Fruit fly (Drosophila melanogaster) whole organism, larva: ENCODE measurements around the gene CG32081.

Experiments used
- noc ChIP-seq: fragments of 200-800 bp; sonication (Bioruptor generic); optimal IDR thresholded peaks from 3 replicates; lab custom pipeline; 2019; ENCODE audit warnings: missing biosample characterization, mild to moderate bottlenecking, missing genetic modification characterization, moderate library complexity

The CG32081 gene

DNA sequence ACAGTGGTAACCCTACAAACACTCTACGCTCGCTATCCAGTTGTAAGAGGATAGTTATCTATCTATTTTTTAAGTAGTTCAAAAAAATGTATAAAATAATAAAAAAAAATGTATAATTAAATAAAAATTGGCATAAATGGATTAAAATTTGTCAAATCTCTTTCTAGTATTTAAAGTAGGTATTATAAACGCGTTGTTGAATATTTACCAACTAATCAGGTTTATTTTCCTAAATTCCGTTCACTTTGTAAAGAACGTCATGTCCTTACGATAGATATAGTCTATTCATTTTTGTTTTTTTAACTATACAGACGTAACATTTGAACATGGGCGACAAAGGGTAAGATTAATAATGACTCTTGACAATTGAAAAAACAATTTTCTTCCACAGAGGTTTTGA, at the start of gene CG32081:
Gene CG32081, plus strand, starts transcription at position 301 of the 400 bp plus-strand sequence.
- TF ChIP-seq noc (tag; lab: Kevin White, UChicago): no peak

DNA sequence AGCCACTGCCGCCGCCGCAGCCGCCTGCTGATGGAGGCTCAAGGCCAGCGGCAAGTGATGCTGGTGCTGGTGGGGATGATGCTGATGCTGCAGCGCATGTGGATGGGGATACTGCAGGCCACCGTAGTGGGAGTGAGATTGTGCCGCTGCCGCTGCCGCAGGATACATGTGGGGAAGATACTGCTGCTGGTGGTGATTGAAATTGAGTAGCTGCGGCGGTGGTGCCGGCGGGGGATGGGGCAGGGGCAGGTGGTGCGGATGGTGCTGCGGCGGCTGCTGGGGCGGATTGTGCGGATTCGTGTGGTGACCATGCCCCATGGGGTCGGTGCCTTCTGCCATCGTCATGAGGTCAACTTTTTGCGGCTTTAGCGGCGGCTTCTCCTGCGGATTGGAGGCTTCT, 42.8 kb upstream of the CG32081 start:
- TF ChIP-seq noc (tag; lab: Kevin White, UChicago): no peak

DNA sequence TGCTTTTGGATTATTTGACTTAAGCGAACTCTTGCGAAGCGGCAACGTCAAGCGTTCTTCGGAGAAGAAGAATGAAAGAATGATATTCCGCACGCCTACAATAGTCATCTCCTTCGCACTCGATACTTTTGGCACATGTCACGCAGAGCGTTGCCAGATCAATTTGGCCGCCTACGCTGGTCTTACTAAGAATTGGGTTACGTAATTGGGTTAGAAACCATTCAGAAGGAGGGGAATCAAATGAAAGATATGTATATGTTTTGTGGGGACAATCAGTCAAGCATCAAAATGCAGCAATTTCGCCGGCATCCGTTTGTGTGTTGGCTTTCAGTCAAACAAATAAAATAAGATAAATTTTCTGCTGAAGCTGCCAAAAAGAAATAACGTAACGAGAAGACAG, 41.8 kb upstream of the CG32081 start:
- no peak for TF ChIP-seq noc (tag; lab: Kevin White, UChicago)

DNA sequence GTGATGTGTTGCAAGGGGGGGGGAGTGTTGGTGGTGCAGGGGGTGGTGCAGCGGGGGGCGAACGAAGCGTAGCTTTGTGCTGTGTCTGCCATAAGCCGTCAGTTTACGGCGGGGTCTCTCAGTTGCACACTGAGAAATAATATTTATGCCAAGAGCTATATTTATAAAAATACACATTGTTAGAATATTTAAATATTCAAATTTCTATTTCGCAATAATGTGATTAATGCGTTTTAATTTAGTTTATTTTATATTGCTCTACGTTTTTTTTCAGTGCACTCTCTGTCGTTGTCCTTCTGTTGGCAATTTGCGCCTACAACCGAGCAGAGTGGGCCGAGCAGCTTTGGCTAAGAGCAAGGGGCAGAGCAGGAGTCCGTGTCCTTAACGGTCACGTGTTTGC, 40.8 kb upstream of the CG32081 start:
- TF ChIP-seq noc (tag; lab: Kevin White, UChicago): no peak

DNA sequence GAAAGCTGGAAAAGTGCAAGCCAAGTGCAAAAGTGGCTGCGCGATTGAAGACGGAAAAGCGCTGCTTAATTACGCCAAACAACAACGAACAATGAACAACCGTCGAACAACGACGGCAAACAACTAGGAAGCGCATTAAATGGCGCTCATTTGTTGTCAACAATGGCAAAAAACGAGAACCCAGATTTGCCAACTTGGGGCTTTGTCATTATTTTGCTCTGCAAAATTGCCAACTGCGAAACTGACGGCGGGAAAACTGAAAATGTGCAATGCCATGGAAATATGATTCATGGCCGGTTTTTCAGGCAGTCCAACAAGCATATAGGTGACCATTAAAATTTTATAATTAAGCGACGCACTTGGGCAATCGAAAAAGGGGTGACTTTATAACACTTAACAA, 38.8 kb upstream of the CG32081 start:
- TF ChIP-seq noc (tag; lab: Kevin White, UChicago): no peak

DNA sequence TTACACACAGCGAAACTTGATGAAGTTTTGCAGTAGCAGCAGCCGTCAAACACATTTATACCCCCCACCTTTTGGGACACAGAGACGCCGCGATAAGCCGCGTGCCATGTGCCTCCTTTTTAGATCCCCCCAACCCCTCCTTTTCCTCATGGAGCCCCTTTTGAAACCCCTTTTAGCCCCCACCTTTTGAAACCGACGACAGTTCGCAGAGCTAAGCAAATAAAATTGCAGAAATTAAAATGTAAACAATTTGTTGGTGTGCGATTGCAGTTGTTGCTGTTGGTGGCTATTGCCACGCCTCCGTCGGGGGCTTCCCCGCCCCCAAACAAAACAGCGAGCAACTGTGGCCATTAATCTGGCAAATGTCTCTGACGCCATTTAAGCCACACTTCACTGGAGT, 38.1 kb upstream of the CG32081 start:
- no peak for TF ChIP-seq noc (tag; lab: Kevin White, UChicago)

DNA sequence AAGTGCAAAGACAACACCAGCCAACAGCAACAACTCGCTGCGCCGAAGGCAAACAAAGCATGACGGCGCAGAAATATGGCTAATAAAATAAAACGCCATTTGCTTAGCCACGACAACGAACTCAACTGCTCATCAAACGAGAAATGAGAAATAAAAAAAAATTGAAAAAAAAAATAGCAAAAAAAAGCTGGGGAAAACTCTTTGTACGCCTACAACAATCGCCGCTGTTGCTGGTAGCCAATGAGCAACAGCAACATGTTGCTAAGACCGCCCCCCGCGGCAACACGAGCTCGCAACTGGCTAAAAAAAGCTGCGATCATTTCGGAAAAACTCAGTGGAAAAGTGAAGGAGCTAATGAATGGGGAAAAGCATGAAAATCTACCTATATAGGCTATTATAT, 37.5 kb upstream of the CG32081 start:
- no peak for TF ChIP-seq noc (tag; lab: Kevin White, UChicago)

DNA sequence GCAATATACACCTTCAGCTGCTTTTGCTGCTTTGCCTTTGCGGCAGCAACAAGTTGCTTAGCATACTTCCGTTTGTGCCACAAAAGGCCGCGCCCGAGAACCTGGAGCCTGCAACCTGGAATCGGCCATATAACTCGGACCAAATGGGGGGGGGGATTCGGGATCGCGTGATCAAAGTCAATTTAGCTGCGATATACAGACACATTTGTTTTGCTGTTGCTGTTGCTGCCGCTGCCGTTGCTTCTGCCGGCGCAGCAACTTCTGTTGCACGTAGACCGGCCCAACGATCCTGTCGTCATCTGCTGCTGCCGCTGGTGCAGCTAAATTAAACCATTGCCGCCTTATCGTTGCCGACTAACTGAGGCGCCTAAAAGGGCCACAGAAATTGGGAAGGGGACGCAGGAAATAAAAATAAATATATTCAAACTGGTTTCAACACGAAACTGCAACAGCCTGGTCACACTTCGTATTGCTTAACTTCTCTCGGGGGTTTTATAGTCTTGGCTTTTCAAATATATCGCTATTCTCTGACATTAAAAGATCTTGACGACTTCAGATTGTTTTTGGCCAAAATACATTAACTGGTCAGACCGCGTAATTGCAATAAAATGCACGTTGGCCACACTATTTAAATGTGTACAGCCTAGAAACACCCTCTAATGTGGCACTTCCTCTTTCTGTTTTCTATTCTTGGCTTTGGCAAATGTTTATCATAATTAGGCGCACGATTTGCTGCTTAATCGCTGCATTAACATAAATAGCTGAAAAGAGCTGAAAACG, 35.9 kb upstream of the CG32081 start:
- TF ChIP-seq noc (tag; lab: Kevin White, UChicago): no peak

DNA sequence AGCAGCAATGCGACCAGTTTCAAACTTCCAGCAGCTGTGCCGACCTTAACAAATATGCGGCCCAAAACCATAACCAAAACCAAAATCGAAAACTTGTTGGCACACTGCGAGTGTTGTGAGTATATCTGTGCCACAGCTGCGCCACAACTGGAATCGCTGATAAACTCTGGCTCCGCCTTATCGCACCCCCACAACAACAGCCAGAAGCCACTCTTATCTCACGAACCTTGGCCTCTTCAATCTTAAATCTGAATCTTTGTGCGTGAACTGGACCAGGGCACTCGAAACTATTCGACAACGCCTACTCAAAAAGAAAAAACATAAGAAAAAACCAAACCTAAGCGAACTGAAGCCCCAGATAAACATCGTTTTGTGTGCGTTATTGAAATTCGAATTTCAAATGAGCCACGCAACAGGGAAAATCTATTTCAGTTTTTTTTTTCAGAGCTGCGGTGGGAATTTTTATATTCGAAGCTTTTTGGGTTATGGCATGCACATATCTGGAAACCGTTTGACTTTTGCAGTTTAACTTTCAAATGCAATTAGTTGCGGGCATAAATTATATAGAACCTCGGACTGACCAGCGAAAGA, 30.0 kb upstream of the CG32081 start:
- TF ChIP-seq noc (tag; lab: Kevin White, UChicago): no peak

DNA sequence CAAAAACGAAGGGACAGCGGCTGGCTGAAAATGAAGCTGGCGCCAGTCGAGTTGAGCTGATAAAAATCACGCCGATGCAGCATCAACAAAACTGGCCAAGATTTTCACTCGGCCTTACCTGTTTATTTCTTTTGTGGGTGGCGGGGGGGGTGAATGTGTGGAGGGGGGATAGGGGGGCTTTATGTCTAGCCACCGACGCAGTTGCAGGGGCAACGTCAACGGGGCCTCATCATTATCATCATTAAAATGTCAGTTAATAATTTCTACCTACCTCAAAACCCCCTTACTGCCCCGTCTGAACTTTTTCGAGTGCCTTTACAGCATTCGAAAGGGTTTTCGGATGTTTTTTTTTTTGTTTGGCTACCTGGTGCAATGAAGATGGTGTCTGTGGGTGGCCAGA, 27.8 kb upstream of the CG32081 start:
- TF ChIP-seq noc (tag; lab: Kevin White, UChicago): no peak

DNA sequence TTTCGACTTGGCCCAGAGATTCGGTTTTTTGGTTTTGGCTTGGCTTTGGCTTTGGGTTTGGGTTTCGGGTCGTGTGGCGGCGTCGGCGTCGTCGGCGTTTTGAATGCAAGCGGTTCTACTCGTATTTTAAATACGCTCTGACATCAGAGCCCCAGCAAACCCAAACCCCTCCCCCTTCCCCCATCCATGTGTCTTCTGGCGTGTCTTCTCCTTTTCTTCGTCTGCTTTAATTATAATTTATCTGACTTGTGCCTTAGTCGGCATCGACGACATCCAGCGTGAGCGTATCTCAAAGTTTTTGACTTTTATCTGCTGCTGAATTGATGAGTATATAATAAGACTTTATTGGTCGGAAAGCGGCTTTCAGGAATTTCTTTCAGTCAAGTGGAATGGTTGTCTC, 25.7 kb upstream of the CG32081 start:
- no peak for TF ChIP-seq noc (tag; lab: Kevin White, UChicago)

DNA sequence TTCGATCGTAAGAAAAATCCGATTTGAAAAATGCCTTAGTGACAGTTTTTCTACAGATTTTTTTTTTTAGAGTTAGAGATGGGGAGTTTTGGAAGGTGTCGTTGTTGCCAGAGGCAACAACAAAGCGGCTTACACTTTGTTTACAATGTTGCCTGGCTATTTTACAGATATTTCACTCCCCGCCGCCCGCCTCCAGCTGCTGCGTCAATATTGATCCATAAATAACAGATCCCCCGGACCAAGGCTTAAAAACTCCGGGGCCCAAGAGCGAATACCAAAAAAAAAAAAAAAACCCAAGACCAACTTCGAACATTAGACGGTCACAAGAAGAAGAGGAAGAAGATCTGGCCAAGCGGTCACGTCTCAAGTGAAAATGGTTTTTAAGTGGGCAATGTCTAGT, 24.5 kb upstream of the CG32081 start:
- TF ChIP-seq noc (tag; lab: Kevin White, UChicago): no peak

DNA sequence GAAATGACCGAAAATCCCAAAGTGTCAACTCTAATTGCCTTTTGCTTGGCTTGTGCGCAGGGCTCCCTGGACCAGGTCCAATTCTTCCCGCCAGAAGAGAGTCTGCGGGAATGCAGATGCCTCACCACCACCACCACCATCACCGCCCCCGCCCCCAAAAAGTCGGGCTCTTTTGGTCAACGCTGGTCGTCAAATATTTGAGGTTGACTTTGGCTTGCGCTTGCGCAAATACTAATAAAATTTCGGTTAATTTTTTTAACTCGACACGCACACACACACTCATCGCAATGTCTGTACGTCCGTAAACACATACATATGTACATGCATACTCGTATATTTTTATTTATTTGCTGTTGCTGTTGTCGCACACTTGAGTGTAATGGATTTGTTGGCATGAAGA, 23.4 kb upstream of the CG32081 start:
- no peak for TF ChIP-seq noc (tag; lab: Kevin White, UChicago)

DNA sequence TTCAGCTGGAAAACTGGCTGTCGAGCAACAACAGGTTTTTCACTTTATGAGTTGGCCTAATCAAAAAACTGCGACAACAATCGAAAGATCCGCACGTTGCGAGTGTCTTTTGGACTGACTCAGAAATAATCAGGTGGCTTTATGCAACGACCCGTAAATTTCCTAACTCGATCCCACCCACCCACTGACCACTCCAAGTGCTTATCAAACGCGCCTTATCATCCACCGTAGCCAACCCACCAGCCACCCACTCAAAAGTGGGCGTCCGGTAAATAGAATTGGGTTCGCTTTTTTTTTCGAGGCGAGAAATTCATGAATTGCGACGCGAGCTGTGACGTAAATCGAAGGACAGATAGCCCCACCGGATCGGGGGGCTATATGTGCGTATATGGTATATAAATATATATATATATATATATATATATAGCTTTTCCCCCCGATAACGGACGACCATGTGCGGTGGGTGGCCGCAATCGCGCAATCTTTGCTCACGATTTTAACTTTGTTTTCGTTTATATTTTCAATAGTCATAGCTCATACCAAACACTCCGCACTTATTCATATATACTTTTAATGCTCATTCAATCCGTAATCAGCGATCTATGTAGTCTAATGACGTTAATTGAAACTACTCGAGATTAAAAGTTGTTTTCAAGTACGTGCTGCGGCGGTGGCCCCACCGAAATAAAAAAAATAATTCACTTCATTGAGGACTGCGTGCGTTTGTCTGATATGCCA, 22.5 kb upstream of the CG32081 start:
- no peak for TF ChIP-seq noc (tag; lab: Kevin White, UChicago)

DNA sequence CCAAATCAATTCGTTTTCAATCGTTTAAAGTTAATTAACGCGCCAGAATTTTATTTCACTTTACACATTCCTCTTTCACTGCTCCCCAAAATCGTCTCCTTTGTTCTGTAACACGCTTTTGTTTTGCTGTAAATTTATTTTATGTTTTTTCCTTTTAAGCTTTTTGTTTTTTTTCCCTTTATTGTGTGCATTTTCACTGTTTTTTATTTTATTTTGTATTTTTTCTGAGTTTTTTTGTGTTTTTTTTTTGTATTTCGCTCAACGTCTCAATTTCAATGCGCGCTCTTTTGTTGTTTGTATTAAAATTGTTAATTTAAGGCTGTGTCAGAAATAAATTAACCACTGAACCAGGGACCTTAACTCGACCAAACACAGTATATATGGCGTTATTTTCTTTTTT, 20.9 kb upstream of the CG32081 start:
- no peak for TF ChIP-seq noc (tag; lab: Kevin White, UChicago)

DNA sequence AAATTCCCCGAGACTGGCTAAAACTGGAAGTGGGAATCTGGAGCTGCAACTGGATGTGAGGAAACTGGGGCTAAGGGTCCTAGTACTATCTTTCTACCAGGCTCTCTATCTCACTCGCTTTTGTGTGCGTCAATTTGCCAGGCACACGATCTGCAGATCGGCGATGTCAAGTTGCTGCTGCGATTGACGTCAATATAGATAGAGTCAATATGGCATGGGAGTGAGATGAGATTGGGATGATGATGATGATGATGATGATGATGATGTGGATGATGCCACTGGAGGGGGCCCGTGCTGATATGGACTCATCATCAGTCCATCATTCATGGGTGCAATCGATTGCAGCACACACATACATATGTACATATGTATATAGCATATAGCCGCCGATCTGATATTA, 19.6 kb upstream of the CG32081 start:
- no peak for TF ChIP-seq noc (tag; lab: Kevin White, UChicago)
